Worm (Caenorhabditis elegans): ENCODE results near the gene nlp-36.

The nlp-36 gene

ce11 chrIII:9496083-9496482, 7.6 kb downstream of the nlp-36 start (continued):
- TF ChIP-seq ceh-100 (GFP tag; IDR thresholded peaks at IDR 0.05): no peak
- no peak for TF ChIP-seq mes-4 (tag; optimal IDR thresholded peaks at IDR 0.05)
- no peak for TF ChIP-seq rpc-1 (optimal IDR thresholded peaks at IDR 0.05)
- TF ChIP-seq rpc-1 (tag; optimal IDR thresholded peaks at IDR 0.05): no peak
- no peak for TF ChIP-seq ztf-26 (tag; optimal IDR thresholded peaks at IDR 0.05)
- TF ChIP-seq tlf-1 (GFP tag; optimal IDR thresholded peaks at IDR 0.05): no peak

DNA sequence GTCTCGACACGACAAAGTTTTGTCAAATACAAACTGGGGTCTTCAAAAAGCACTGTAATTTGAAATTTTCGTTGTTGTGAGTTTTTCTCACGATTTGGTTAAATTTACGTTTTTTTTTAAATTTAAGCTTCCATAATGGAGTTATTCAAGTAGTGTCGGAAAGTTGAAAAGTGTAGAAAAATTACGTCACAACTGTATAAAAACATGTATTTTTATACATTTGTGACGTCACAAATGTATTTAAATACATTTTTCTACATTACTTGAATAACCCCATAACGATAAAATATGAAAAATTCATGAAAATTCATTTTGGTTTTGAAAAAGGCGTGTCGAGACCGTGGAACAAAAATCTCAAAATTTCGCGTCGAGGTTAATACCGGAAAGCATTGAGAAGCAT, 8.9 kb downstream of the nlp-36 start:
- TF ChIP-seq ama-1 (optimal IDR thresholded peaks at IDR 0.05) (no peak), ama-1 (GFP tag; optimal IDR thresholded peaks at IDR 0.05) (no peak), ztf-22 (GFP tag; optimal IDR thresholded peaks at IDR 0.05) (no peak), unc-130 (GFP tag; optimal IDR thresholded peaks at IDR 0.05) (no peak), lsy-27 (tag; optimal IDR thresholded peaks at IDR 0.05; ENCODE audit: borderline replicate concordance, insufficient read depth) (no peak), unc-62 (GFP tag; optimal IDR thresholded peaks at IDR 0.05) (no peak), snpc-1.3 (tag; optimal IDR thresholded peaks at IDR 0.05; ENCODE audit: insufficient read depth) (no peak), lag-1 (GFP tag; IDR thresholded peaks at IDR 0.05) (no peak), tbx-9 (tag; optimal IDR thresholded peaks at IDR 0.05; ENCODE audit: borderline replicate concordance) (no peak), F57A8.1 (GFP tag; optimal IDR thresholded peaks at IDR 0.05) (no peak), ceh-79 (tag; optimal IDR thresholded peaks at IDR 0.05) (no peak), ceh-40 (GFP tag; IDR thresholded peaks at IDR 0.05) (no peak), mxl-1 (tag; optimal IDR thresholded peaks at IDR 0.05) (no peak), snpc-4 (GFP tag; optimal IDR thresholded peaks at IDR 0.05) (no peak), snpc-4 (tag; optimal IDR thresholded peaks at IDR 0.05) (no peak), chd-7 (tag; optimal IDR thresholded peaks at IDR 0.05) (no peak), madf-6 (GFP tag; IDR thresholded peaks at IDR 0.05) (no peak), lsl-1 (GFP tag; optimal IDR thresholded peaks at IDR 0.05) (no peak), nfya-1 (tag; optimal IDR thresholded peaks at IDR 0.05; ENCODE audit: borderline replicate concordance, insufficient read depth) (no peak), mcd-1 (GFP tag; IDR thresholded peaks at IDR 0.05) (no peak), ceh-27 (GFP tag; optimal IDR thresholded peaks at IDR 0.05) (no peak)

ce11 chrIII:9500267-9500666, 11.7 kb downstream of the nlp-36 start, which contains the start of gene sod-4:
TSS of gene sod-4 (minus strand) at chrIII:9500375.
- TF ChIP-seq nhr-80 (tag; optimal IDR thresholded peaks at IDR 0.05) (peak; percentile 47), attf-5 (GFP tag; optimal IDR thresholded peaks at IDR 0.05) (peak; percentile 12), gei-17 (GFP tag; optimal IDR thresholded peaks at IDR 0.05) (no peak), cebp-1 (GFP tag; IDR thresholded peaks at IDR 0.05) (no peak), cebp-1 (tag; optimal IDR thresholded peaks at IDR 0.05) (peak; percentile 25), unc-130 (GFP tag; optimal IDR thresholded peaks at IDR 0.05) (no peak), ceh-40 (GFP tag; IDR thresholded peaks at IDR 0.05) (no peak), hmg-1.2 (GFP tag; IDR thresholded peaks at IDR 0.05) (peak; percentile 45; the same call in 1 of the 2 replicates), F49E8.2 (tag; optimal IDR thresholded peaks at IDR 0.05; ENCODE audit: insufficient read depth) (no peak)

ce11 chrIII:9501072-9501471, 12.5 kb downstream of the nlp-36 start:
- no peak for TF ChIP-seq gei-17 (GFP tag; optimal IDR thresholded peaks at IDR 0.05)
- TF ChIP-seq cebp-1 (GFP tag; IDR thresholded peaks at IDR 0.05): no peak
- peak; percentile 26 for TF ChIP-seq cebp-1 (tag; optimal IDR thresholded peaks at IDR 0.05)
- no peak for TF ChIP-seq lin-40 (tag; optimal IDR thresholded peaks at IDR 0.05)
